Fruit fly (Drosophila melanogaster) whole organism, prepupa: ENCODE results near the gene Ldh.
A peak's percentile ranks its signal among the peaks of the same experiment; 100 is the strongest.

Experiments used
- Blimp-1 ChIP-seq: fragments of 200-800 bp; sonication (Bioruptor generic); optimal IDR thresholded peaks from 3 replicates; lab custom pipeline; 2017; ENCODE audit warnings: missing biosample characterization, missing genetic modification characterization, mild to moderate bottlenecking, moderate library complexity, missing genetic modification reagents
- CG11902 ChIP-seq: fragments of 200-800 bp; sonication (Bioruptor generic); optimal IDR thresholded peaks from 3 replicates; lab custom pipeline; 2016; ENCODE audit warnings: missing biosample characterization, missing genetic modification characterization
- CG15336 ChIP-seq: fragments of 200-800 bp; sonication (Bioruptor generic); IDR thresholded peaks from 2 replicates; pipeline ENCODE4 v1.3.6; 2022; ENCODE audit warnings: missing biosample characterization, missing genetic modification characterization
- CG16779 ChIP-seq: fragments of 200-800 bp; sonication (Bioruptor generic); optimal IDR thresholded peaks from 3 replicates; lab custom pipeline; 2017; ENCODE audit warnings: missing biosample characterization, mild to moderate bottlenecking, missing genetic modification characterization
- CG3032 ChIP-seq: fragments of 200-800 bp; optimal IDR thresholded peaks from 2 replicates; lab custom pipeline; 2019; ENCODE audit warnings: missing biosample characterization, mild to moderate bottlenecking, missing genetic modification characterization, moderate library complexity
- CG31627 ChIP-seq: fragments of 200-800 bp; sonication (Bioruptor generic); optimal IDR thresholded peaks from 3 replicates; lab custom pipeline; 2016; ENCODE audit warnings: missing biosample characterization, missing genetic modification characterization
- CG32006 ChIP-seq: fragments of 200-800 bp; sonication (Bioruptor generic); optimal IDR thresholded peaks from 3 replicates; lab custom pipeline; 2017; ENCODE audit warnings: missing biosample characterization, mild to moderate bottlenecking, missing genetic modification characterization
- CG34406 ChIP-seq: fragments of 200-800 bp; sonication (Bioruptor generic); optimal IDR thresholded peaks from 3 replicates; lab custom pipeline; 2016; ENCODE audit warnings: missing biosample characterization, missing genetic modification characterization
- CG3919 ChIP-seq: fragments of 200-800 bp; sonication (Bioruptor generic); optimal IDR thresholded peaks from 3 replicates; lab custom pipeline; 2016; ENCODE audit warnings: missing biosample characterization, missing genetic modification characterization
- CG6163 ChIP-seq: fragments of 200-800 bp; sonication (Bioruptor generic); IDR thresholded peaks from 3 replicates; pipeline ENCODE4 v1.3.6; 2022; ENCODE audit warnings: missing biosample characterization, missing genetic modification characterization
- CG6792 ChIP-seq: fragments of 200-800 bp; sonication (Bioruptor generic); optimal IDR thresholded peaks from 3 replicates; lab custom pipeline; 2016; ENCODE audit warnings: missing biosample characterization, missing genetic modification characterization
- CG6808 ChIP-seq: fragments of 200-800 bp; sonication (Bioruptor generic); optimal IDR thresholded peaks from 3 replicates; lab custom pipeline; 2017; ENCODE audit warnings: missing biosample characterization, missing genetic modification characterization, mild to moderate bottlenecking, moderate library complexity, missing genetic modification reagents
- CG7368 ChIP-seq: fragments of 200-800 bp; sonication (Bioruptor generic); optimal IDR thresholded peaks from 3 replicates; lab custom pipeline; 2016; ENCODE audit warnings: missing biosample characterization, missing genetic modification characterization
- CG8319 ChIP-seq: fragments of 200-800 bp; sonication (Bioruptor generic); optimal IDR thresholded peaks from 3 replicates; lab custom pipeline; 2016; ENCODE audit warnings: missing biosample characterization, missing genetic modification characterization
- CG8632 ChIP-seq: fragments of 200-800 bp; sonication (Bioruptor generic); optimal IDR thresholded peaks from 3 replicates; lab custom pipeline; 2016; ENCODE audit warnings: missing biosample characterization, missing genetic modification characterization
- CG9139 ChIP-seq: fragments of 200-800 bp; sonication (Bioruptor generic); optimal IDR thresholded peaks from 3 replicates; lab custom pipeline; 2017; ENCODE audit warnings: missing biosample characterization, mild to moderate bottlenecking, missing genetic modification characterization
- Eip75B ChIP-seq: fragments of 200-800 bp; sonication (Bioruptor generic); optimal IDR thresholded peaks from 3 replicates; lab custom pipeline; 2016; ENCODE audit warnings: missing biosample characterization, missing genetic modification characterization
- Eip78C ChIP-seq: fragments of 200-800 bp; sonication (Bioruptor generic); peaks from one replicate; lab custom pipeline; 2016; ENCODE audit warnings: missing biosample characterization, missing genetic modification characterization
- Ets21C ChIP-seq: fragments of 200-800 bp; sonication (Bioruptor generic); optimal IDR thresholded peaks from 3 replicates; lab custom pipeline; 2016; ENCODE audit warnings: missing biosample characterization, missing genetic modification characterization
- Ets96B ChIP-seq: fragments of 200-800 bp; optimal IDR thresholded peaks from 2 replicates; lab custom pipeline; 2019; ENCODE audit warnings: missing biosample characterization, mild to moderate bottlenecking, missing genetic modification characterization, moderate library complexity
- Gug ChIP-seq: fragments of 200-800 bp; sonication (Bioruptor generic); IDR thresholded peaks from 2 replicates; pipeline ENCODE4 v1.3.6; 2022; ENCODE audit warnings: missing biosample characterization, missing genetic modification characterization
- Hr38 ChIP-seq: sonication (Bioruptor generic); optimal IDR thresholded peaks from 2 replicates; lab custom pipeline; 2016; ENCODE audit warnings: missing biosample characterization, missing genetic modification characterization
- Hr39 ChIP-seq: fragments of 200-800 bp; sonication (Bioruptor generic); optimal IDR thresholded peaks from 2 replicates; lab custom pipeline; 2016; ENCODE audit warnings: missing biosample characterization, missing genetic modification characterization
- Met ChIP-seq: fragments of 200-800 bp; sonication (Bioruptor generic); optimal IDR thresholded peaks from 3 replicates; lab custom pipeline; 2016; ENCODE audit warnings: missing biosample characterization, missing genetic modification characterization
- OdsH ChIP-seq: fragments of 200-800 bp; sonication (Bioruptor generic); optimal IDR thresholded peaks from 3 replicates; lab custom pipeline; 2016; ENCODE audit warnings: missing biosample characterization, missing genetic modification characterization
- Smox ChIP-seq: fragments of 200-800 bp; sonication (Bioruptor generic); optimal IDR thresholded peaks from 3 replicates; lab custom pipeline; 2016; ENCODE audit warnings: missing biosample characterization, missing genetic modification characterization
- Sox102F ChIP-seq: fragments of 200-800 bp; sonication (Bioruptor generic); optimal IDR thresholded peaks from 2 replicates; lab custom pipeline; 2016; ENCODE audit warnings: missing biosample characterization, mild to moderate bottlenecking, missing genetic modification characterization
- Sox15 ChIP-seq: fragments of 200-800 bp; sonication (Bioruptor generic); optimal IDR thresholded peaks from 3 replicates; lab custom pipeline; 2016; ENCODE audit warnings: missing biosample characterization, missing genetic modification characterization
- achi ChIP-seq: fragments of 200-800 bp; sonication (Bioruptor generic); optimal IDR thresholded peaks from 3 replicates; lab custom pipeline; 2016; ENCODE audit warnings: missing biosample characterization, missing genetic modification characterization
- acj6 ChIP-seq: fragments of 200-800 bp; sonication (Bioruptor generic); optimal IDR thresholded peaks from 3 replicates; lab custom pipeline; 2016; ENCODE audit warnings: missing biosample characterization, missing genetic modification characterization
- cyc ChIP-seq: fragments of 200-800 bp; sonication (Bioruptor generic); optimal IDR thresholded peaks from 3 replicates; lab custom pipeline; 2016; ENCODE audit warnings: missing biosample characterization, missing genetic modification characterization
- dsx ChIP-seq: fragments of 200-800 bp; optimal IDR thresholded peaks from 3 replicates; lab custom pipeline; 2019; ENCODE audit warnings: missing biosample characterization, mild to moderate bottlenecking, missing genetic modification characterization, moderate library complexity; ENCODE audit not compliant: poor library complexity, severe bottlenecking
- fd59A ChIP-seq: fragments of 200-800 bp; sonication (Bioruptor generic); optimal IDR thresholded peaks from 2 replicates; lab custom pipeline; 2017; ENCODE audit warnings: missing biosample characterization, mild to moderate bottlenecking, missing genetic modification characterization, missing genetic modification reagents
- fd85E ChIP-seq: fragments of 200-800 bp; sonication (Bioruptor generic); optimal IDR thresholded peaks from 3 replicates; lab custom pipeline; 2016; ENCODE audit warnings: missing biosample characterization, missing genetic modification characterization
- fkh ChIP-seq: fragments of 200-800 bp; sonication (Bioruptor generic); optimal IDR thresholded peaks from 3 replicates; lab custom pipeline; 2017; ENCODE audit warnings: missing biosample characterization, mild to moderate bottlenecking, missing genetic modification characterization, moderate library complexity
- lz ChIP-seq: fragments of 200-800 bp; sonication (Bioruptor generic); optimal IDR thresholded peaks from 3 replicates; lab custom pipeline; 2016; ENCODE audit warnings: missing biosample characterization, missing genetic modification characterization
- net ChIP-seq: fragments of 200-800 bp; sonication (Bioruptor generic); optimal IDR thresholded peaks from 3 replicates; lab custom pipeline; 2016; ENCODE audit warnings: missing biosample characterization, missing genetic modification characterization
- pdm3 ChIP-seq: fragments of 200-800 bp; sonication (Bioruptor generic); optimal IDR thresholded peaks from 3 replicates; lab custom pipeline; 2016; ENCODE audit warnings: missing biosample characterization, missing genetic modification characterization
- salr ChIP-seq, 2 experiments: fragments of 200-800 bp; sonication (Bioruptor generic); optimal IDR thresholded peaks; 3 replicates each; lab custom pipeline; 2016 to 2018; ENCODE audit warnings: missing biosample characterization in 2 of 2, missing genetic modification characterization in 2 of 2, mild to moderate bottlenecking in 1 of 2
- spab ChIP-seq: fragments of 200-800 bp; sonication (Bioruptor generic); optimal IDR thresholded peaks from 2 replicates; lab custom pipeline; 2017; ENCODE audit warnings: missing biosample characterization, mild to moderate bottlenecking, missing genetic modification characterization, missing genetic modification reagents
- ss ChIP-seq, 2 experiments: fragments of 200-800 bp; sonication (Bioruptor generic); optimal IDR thresholded peaks; 2 replicates in 1 of 2; 3 replicates in 1 of 2; lab custom pipeline; 2017 to 2018; ENCODE audit warnings: mild to moderate bottlenecking in 2 of 2, missing biosample characterization in 2 of 2, missing genetic modification characterization in 2 of 2, moderate library complexity in 1 of 2
- svp ChIP-seq: fragments of 200-800 bp; sonication (Bioruptor generic); peaks from one replicate; lab custom pipeline; 2016; ENCODE audit warnings: missing biosample characterization, missing genetic modification characterization
- topi ChIP-seq: fragments of 200-800 bp; sonication (Bioruptor generic); optimal IDR thresholded peaks from 3 replicates; lab custom pipeline; 2016; ENCODE audit warnings: missing biosample characterization, missing genetic modification characterization

The Ldh gene

dm6 chr3L:6234035-6234434 lies 28.5 kb downstream of the Ldh start, which contains the start of gene CG42714:
Gene CG42714, minus strand, starts transcription at chr3L:6234056.
- TF ChIP-seq CG3032 (no peak), dsx (no peak), Smox (GFP tag; lab: Kevin White, UChicago) (no peak), pdm3 (GFP tag; lab: Kevin White, UChicago) (no peak), CG6792 (no peak), Eip78C (no peak), Blimp-1 (GFP tag; lab: Kevin White, UChicago) (no peak), topi (GFP tag; lab: Kevin White, UChicago) (no peak), CG34406 (GFP tag; lab: Kevin White, UChicago) (no peak), CG31627 (GFP tag; lab: Kevin White, UChicago) (no peak), CG6808 (no peak), spab (no peak), ss (GFP tag; optimal IDR thresholded peaks at IDR 0.05; lab: Kevin White, UChicago) (no peak), CG8319 (GFP tag; lab: Kevin White, UChicago) (no peak), fkh (GFP tag; lab: Kevin White, UChicago) (no peak), fd85E (no peak)
- TF ChIP-seq, all 60 proteins: peak for 0

dm6 chr3L:6233281-6233680 lies 29.2 kb downstream of the Ldh start, which contains the start of gene BG642312:
Gene BG642312, minus strand, starts transcription at chr3L:6233381.
- no peak for TF ChIP-seq CG16779 (tag; lab: Kevin White, UChicago)
- no peak for TF ChIP-seq Hr38 (GFP tag; lab: Kevin White, UChicago)
- no peak for TF ChIP-seq CG3919
- no peak for TF ChIP-seq Hr39 (GFP tag; lab: Kevin White, UChicago)
- TF ChIP-seq Sox102F (GFP tag; lab: Kevin White, UChicago): no peak
- no peak for TF ChIP-seq Met (GFP tag; lab: Kevin White, UChicago)

dm6 chr3L:6232261-6232660 lies 30.2 kb downstream of the Ldh start, which contains the start of gene CG13299:
Gene CG13299, minus strand, starts transcription at chr3L:6232361.
- TF ChIP-seq Gug (GFP tag; lab: Robert Waterston, UW) (no peak), Sox102F (GFP tag; lab: Kevin White, UChicago) (no peak), ss (GFP tag; optimal IDR thresholded peaks at IDR 0.05; lab: Kevin White, UChicago) (no peak), Met (GFP tag; lab: Kevin White, UChicago) (no peak), dsx (no peak), lz (GFP tag; lab: Kevin White, UChicago) (no peak), fkh (GFP tag; lab: Kevin White, UChicago) (no peak), CG3919 (no peak), Hr39 (GFP tag; lab: Kevin White, UChicago) (no peak), CG34406 (GFP tag; lab: Kevin White, UChicago) (no peak), CG11902 (GFP tag; lab: Kevin White, UChicago) (no peak), net (GFP tag; lab: Kevin White, UChicago) (no peak), Eip78C (no peak), cyc (GFP tag; lab: Kevin White, UChicago) (no peak), CG6792 (no peak), CG7368 (GFP tag; lab: Kevin White, UChicago) (no peak), svp (no peak), achi (GFP tag; lab: Kevin White, UChicago) (no peak), acj6 (GFP tag; lab: Kevin White, UChicago) (no peak), CG3032 (no peak)
- TF ChIP-seq, all 60 proteins: peak for 0

- TF ChIP-seq CG32006 (GFP tag; lab: Kevin White, UChicago) (peak; percentile 74), Eip75B (GFP tag; lab: Kevin White, UChicago) (peak; percentile 39), CG6792 (peak; percentile 39), CG6163 (GFP tag; lab: Robert Waterston, UW) (peak; percentile 82), CG15336 (GFP tag; lab: Robert Waterston, UW) (peak; percentile 76), fd59A (no peak), Hr39 (GFP tag; lab: Kevin White, UChicago) (peak; percentile 85), CG9139 (GFP tag; lab: Kevin White, UChicago) (no peak), CG8632 (GFP tag; lab: Kevin White, UChicago) (peak; percentile 37), CG7368 (GFP tag; lab: Kevin White, UChicago) (peak; percentile 39), salr (GFP tag; optimal IDR thresholded peaks at IDR 0.05; lab: Kevin White, UChicago) (peak in 1 of 2 experiments; percentile 48), fd85E (no peak), Ets21C (GFP tag; lab: Kevin White, UChicago) (peak; percentile 72), CG8319 (GFP tag; lab: Kevin White, UChicago) (peak; percentile 40), acj6 (GFP tag; lab: Kevin White, UChicago) (peak; percentile 58), CG31627 (GFP tag; lab: Kevin White, UChicago) (peak; percentile 86), Hr38 (GFP tag; lab: Kevin White, UChicago) (no peak), OdsH (GFP tag; lab: Kevin White, UChicago) (peak; percentile 57), Sox102F (GFP tag; lab: Kevin White, UChicago) (peak; percentile 53), Ets96B (tag; lab: Kevin White, UChicago) (peak; percentile 10), Met (GFP tag; lab: Kevin White, UChicago) (peak; percentile 70), achi (GFP tag; lab: Kevin White, UChicago) (peak; percentile 53), Blimp-1 (GFP tag; lab: Kevin White, UChicago) (peak; percentile 44), svp (peak; percentile 87), Sox15 (peak; percentile 57), fkh (GFP tag; lab: Kevin White, UChicago) (no peak), pdm3 (GFP tag; lab: Kevin White, UChicago) (peak; percentile 53)
Measured at dm6 chr3L:6220187-6220586, 42.3 kb downstream of the Ldh start, which contains the start of gene CG33946. Gene CG33946, plus strand, starts transcription at chr3L:6220578.
